Fruit fly (Drosophila melanogaster) ovary, adult (tissue): ENCODE measurements around the gene CG8814.

Experiments
- CG17801 ChIP-seq: fragments of 200-800 bp; optimal IDR thresholded peaks from 2 replicates; lab custom pipeline; 2019; ENCODE audit warnings: missing biosample characterization, mild to moderate bottlenecking, missing genetic modification characterization, moderate library complexity; ENCODE audit not compliant: partially characterized antibody

Gene CG8814

DNA sequence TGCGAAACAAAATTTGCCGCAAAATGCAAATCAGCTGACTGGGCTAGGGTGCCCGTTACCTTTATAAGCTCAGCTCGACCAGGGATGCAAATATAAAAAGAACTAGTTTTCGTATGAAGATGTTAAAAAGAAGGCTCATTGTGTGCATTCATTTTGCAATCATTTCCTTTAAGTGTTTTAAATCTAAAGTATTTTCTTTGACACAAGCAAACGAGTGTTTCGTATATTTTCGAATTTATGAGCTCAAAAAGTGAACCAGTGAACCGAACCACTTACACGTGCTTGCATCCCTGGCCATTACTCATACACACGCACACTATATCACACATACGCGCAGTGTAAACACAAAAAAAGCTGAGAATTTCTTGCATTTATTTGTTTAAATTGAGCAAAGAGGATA is 3.5 kb downstream of the CG8814 start, which contains the start of the genes Prx6a and Sbat:
Gene Prx6a, minus strand, starts transcription at position 45 of the 400 bp plus-strand sequence.
Gene Sbat, plus strand, starts transcription at position 157 of the 400 bp plus-strand sequence.
- TF ChIP-seq CG17801: peak; percentile 77

DNA sequence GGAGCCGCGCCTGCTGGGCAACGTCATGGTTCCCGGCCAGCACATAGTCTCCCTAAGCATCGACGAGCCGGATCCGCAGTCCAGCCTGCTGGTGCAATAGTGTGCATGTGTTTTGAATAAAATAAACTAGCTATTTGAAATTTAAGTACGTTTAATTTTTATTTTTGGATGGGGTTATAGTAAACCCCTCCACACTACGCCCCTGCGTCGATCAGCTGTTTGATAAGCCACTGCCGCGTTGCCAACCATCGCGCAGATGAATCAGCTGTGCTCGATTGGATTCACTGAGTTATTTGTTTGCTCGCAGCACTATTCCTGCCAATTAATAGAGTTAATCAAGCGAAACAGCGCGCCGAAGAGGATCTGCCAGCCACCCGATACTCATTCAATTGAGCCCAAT is 4.2 kb downstream of the CG8814 start, which contains the start of gene RabGGTb:
Gene RabGGTb, plus strand, starts transcription at position 254 of the 400 bp plus-strand sequence.
- TF ChIP-seq CG17801: peak; percentile 39

DNA sequence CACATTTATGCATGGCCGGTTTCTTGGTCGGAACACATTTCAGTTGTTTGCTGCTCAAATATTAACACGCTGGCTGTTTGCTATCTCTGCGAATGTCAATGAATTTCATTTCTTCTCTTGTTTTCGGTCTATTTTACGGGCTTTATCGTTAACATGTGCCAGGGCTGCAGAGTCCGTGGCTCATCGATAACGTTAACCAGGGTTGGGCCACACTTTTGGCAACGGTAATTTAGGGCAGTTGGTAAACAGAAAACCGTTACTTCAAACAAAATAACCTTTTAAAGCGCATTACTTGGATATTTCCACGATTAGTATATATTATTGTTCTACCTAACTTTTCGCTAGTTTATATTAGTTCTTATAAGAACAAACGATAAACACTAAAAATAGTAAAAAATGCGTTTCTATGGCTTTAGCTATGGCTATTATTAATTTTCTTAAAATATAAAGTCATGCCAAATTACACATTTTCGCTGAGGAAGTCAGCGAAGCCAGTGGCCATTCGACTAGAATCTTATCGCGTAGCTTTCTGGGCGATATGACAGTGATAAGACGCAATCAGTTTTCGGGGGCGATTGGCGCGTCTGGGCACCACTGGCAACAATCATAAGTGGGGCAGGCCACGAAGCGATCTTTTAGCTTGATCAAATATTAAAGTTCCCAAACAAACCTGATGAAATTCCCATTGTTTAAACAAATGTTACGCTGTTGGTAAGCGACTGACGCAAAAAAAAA is 8.4 kb downstream of the CG8814 start:
- TF ChIP-seq CG17801: no peak

DNA sequence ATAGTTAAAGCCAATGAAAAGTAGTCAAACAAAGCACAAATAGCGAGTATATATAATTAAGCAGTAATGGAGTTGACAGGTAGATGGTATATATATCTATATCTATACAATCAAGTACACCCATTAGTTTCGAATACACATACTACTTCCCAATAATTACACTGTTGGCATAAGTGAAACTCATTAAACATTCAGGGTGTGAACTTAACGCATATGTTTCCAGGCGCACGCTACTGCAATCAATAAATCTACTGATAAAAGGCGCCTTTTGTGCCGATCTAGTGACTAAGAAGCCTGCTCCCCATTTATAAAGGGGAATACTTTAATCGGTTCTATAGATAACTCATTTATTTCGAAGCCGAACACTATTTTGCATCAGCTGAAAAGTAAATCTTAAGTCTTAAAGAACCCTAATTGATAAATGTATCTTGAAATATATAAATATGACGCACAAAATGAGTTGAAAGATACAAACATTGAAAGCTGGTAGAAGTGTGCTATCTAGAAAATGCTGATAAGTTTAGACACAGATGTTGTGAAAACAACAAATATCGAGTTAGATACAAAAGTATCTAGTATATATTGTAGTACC is 9.1 kb downstream of the CG8814 start:
- no peak for TF ChIP-seq CG17801

DNA sequence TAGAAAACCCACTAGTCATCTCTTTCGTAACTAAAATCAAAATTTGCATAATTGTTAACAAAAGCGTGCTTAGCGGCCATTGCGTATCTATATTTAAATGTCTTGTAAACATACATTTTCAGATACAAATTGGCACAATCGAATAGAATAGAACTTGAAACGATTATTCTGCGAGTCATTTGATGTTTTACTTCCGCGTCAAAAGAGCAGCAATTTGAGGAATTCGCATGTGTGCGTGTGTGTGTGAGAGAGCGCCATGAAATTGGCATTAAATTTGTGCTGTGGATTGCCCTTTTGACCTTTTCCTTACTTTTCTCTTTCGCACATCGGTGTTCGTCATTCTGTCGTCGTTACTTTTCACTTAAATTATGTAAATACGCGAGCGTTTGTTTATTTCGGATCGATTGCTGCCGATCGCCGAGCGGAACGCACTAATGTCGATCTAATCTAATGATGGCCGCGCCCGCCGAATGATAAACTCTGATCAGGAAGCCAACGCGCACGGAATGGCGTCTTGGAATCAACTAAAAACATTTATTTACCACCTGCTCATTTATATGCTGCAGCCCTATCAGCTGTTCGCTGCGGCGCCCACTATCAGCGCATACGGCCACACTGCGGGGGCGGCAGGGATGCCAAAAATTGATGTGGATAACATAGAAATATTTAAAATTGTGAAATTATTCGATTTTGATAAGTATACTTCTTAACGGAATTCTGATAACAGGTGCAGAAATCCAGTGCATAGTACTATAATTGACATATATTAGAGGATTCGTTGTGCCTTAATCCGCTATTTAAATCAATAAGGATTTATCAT is 10.2 kb downstream of the CG8814 start:
- TF ChIP-seq CG17801: peak; percentile 65

DNA sequence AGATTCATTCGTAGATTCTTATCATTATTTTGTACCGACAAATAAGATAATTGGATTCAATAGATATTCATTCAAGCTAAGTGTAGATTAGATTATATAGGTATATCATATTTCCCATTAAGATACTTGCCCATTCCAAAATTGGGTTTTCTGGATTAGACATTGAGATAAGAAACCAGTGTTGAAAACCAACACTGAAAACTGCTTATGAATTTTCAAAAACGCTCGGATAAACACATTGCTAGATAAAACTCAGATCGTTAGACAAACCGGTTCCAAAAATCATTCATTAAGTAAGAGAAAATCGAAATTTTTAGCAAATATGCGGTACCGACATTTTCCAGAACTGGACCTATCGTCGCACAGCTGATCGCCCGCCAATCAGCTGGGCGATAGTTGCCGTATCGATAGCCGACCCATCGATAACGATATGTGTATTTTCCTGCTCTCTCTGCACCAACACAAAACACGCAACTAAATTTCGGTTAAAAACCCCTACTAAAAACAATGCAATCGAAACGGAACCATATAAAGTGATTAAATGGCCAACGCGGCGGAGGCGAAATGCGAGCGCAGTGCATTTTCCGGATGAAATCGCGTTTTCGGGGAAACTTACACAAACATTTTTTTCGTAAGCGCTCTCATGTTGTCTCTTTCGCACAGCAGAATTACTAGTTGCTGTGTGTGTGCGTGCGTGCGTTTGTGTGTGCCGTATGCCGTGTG is 11.0 kb downstream of the CG8814 start, which contains the start of the genes NTPase and lilli:
Gene NTPase, minus strand, starts transcription at position 348 of the 723 bp plus-strand sequence.
Gene lilli, plus strand, starts transcription at position 427 of the 723 bp plus-strand sequence.
- peak; percentile 46 for TF ChIP-seq CG17801

DNA sequence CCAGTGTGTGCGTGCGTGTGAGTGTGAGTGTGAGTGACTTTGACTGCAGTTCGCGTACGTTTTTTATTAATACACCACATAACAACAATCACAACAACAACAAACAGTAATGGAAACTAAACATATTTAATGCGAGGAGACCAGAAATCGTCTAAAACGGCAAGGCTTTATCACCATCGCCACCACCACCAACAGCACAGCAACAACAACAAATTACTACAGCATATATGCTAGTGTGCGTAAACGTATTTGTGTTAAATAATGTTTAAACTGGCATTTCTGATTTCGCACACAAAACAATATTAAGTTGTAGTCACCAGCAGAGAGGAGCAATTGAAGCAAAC is 11.5 kb downstream of the CG8814 start:
- TF ChIP-seq CG17801: no peak

DNA sequence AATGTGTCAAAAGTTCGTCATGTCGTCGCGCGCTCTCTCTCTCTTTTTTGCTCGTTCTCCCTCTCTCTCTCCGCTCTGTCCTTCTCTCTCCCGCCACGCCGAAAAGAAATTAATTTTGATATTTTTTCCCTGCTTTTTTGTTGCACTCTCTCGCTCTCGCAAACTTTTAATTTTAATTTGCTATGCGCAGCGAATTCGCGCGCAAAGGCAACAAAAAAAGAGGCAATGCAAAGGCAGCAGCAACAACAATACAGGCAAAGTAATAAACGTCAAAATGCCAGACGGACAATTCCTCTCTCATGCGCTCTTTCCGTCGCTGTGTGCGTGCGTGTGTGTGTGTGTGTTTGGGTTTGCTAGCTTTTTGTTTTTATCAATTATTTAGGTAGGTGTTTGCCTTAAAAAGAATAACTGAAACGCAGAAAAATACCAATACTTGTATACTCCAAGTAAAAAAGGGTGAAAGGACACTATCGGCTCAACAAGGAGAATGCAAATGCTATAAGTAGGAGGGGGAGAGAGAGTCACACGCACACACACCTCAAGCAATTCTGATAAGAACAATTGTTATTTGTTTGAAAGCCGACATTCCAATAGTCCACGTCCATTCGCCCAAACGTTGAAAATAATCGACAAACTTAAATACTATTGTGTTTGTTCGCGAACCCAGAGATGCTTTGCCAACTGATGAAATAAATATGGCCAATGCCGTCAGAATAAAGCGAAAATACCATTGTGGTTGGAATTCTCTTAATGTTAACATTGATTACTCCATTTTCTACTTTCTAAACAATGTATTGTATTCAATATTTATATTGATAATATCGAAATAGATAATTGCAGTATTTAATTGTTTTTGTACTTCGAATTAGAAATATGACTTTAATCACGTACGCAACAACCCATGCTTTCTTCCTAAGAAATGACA is 12.2 kb downstream of the CG8814 start:
- TF ChIP-seq CG17801: peak; percentile 13

DNA sequence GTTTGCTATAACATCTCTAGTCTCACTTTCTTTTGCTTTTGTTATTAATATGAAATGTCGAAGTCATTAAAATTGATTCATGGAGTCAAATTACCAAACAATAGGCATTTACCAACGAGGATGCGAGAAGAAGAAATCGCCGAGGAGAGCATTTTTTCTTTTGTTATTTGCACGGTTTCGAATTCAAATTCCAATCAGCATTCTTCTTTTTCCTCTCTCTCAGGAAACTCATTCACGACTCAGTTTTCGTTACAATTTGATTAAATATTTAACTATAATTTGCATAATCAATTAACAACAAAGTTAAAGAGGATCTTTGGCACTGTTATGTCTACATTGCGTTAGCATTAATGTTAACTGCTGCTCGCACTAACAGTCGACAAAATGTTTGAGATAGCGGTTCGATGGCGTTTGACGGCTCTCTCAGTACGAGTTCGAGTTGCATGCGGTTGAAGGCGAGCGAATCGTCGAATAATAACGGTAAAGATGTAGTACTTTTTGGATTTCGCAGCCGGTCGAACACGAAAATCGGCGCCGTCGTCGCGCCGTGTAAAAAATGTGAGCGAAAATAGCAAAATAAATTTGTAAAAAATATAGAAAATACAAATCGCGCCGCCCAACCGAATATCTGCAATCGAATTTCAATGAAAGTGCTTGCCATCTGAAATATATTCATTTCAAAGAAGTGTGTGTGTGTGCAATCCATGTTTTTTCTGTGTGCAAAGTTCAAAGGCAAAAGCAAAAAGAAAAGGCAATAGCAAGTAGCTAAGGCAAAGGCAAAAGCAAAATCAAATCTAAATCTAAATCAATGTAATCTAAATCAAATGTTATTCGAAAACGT is 13.3 kb downstream of the CG8814 start:
- no peak for TF ChIP-seq CG17801

DNA sequence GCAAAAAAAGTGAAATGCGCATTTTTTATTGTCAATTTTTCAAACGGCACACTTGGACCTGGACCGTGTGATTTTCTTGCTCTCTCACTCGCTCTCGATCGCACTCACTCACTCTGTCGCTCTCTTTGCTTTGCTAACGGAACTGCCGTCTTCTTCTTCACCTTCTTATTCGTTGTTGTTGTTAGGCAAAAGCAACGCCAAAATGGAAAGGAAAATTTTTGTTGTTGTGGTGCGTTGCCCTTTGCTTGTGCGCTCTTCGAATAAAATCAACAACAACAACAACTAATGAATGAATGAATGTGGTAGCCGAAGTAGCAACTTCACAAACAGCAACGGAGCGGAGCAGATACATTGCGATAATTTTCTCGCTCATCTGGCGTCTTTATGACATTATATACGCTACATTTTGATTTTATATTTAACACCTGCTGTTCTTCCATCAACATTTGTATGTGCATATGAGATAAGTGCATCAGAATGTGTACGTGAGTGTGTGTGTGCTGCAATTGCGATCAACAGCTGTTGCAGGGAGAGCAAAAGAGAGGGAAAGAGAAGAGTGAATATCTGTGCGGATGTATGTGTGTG is 14.3 kb downstream of the CG8814 start:
- TF ChIP-seq CG17801: no peak

DNA sequence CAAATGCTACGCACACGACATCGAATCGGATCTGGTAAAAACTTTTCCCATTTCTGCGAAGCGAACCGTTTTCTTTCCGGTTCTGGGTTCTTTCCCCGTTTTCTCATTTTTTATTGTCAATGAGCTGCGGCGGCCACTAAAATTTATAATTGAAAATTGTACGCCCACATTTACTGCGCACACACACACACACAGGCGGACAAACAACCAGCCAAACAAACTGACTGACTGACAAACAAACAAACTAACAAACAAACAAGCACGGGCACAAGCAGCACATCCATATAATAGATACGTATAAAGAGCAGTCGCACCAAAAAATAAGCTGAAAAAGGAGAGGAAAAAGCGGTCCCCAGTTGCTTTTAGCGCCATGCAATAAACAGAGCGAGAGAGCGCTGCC is 16.5 kb downstream of the CG8814 start:
- no peak for TF ChIP-seq CG17801

DNA sequence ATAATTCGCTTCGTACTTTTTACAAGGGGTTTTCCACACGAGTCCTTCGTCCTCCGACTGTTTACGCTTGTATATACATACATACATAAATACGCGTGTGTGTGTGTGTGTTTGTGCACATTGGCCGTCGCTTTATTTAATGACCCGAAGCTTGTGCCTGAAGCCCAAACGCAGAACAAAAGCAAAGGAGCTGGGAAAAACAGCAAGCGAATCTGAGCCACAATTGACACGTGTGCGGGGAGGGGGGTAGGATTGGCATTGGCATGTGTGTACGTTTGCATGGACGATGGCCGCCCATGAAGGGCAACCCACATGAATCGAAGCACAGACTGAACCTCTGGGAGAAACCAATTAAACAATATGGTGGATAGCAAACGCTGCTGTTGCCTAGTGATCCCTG is 19.7 kb downstream of the CG8814 start:
- TF ChIP-seq CG17801: no peak

DNA sequence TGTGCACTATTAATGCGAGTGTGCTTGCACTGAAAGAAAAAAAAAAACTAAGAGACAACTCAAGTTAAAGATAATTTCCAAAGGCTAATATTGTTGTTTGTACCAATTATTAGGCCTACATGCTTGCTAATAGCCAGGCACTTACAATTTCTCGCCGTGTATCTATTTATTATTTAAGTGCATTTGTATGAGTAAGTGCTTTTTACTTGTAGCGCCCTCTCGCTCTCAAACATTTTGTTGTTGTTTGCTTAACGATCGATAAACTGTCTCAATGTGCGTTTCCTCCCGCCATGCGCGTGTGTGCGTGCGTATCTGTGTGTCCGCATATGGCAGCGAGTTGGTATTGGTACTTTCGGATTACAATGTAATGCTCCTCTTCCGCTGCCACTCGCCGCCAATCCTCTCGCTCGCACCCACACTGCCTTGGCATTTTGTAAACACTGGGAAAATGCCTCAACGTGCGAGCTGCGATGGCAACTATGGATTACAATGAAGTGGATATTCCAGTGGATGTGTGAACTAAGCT is 22.4 kb downstream of the CG8814 start:
- TF ChIP-seq CG17801: no peak

DNA sequence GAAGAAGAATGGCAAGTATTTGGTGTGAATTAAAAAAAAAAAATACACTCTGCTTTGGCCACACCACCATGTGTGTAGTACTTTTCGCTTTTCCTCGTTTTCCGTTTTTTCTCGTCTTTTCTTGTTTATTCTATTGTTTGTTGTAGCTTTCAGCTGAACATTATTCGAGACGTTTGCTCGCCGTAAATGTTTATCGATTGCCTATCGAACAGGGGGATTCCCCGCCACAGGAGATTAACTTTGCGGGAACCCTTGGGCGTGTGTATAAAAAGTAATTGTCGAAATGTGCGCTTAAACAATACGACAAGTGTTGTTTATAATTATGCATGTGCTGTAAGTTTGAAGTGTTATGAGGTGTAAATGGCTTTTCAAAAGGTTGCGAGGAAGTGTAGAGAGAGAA is 23.0 kb downstream of the CG8814 start:
- TF ChIP-seq CG17801: no peak
